Fruit fly (Drosophila melanogaster) whole organism, embryonic: ENCODE results near the gene CG15543.

Experiments
- Ada2b ChIP-seq: fragments of 200-800 bp; sonication (Bioruptor generic); IDR thresholded peaks from 2 replicates; pipeline ENCODE4 v1.3.6; 2022; ENCODE audit warnings: missing biosample characterization, missing genetic modification characterization
- CG10543 ChIP-seq: fragments of 200-800 bp; sonication (Bioruptor generic); optimal IDR thresholded peaks from 3 replicates; lab custom pipeline; 2017; ENCODE audit warnings: missing biosample characterization, mild to moderate bottlenecking, missing genetic modification characterization, moderate library complexity
- CG10959 ChIP-seq: fragments of 200-800 bp; sonication (Bioruptor generic); IDR thresholded peaks from 2 replicates; pipeline ENCODE4 v1.3.6; 2022; ENCODE audit warnings: missing biosample characterization, missing genetic modification characterization
- CG11093 ChIP-seq: fragments of 200-800 bp; sonication (Bioruptor generic); IDR thresholded peaks from 3 replicates; pipeline ENCODE4 v1.3.6; 2022; ENCODE audit warnings: missing biosample characterization, missing genetic modification characterization
- CG15696 ChIP-seq: fragments of 200-800 bp; sonication (Bioruptor generic); optimal IDR thresholded peaks from 2 replicates; lab custom pipeline; 2019; ENCODE audit warnings: missing biosample characterization, mild to moderate bottlenecking, missing genetic modification characterization, moderate library complexity
- CG1647 ChIP-seq: fragments of 200-800 bp; sonication (Bioruptor generic); optimal IDR thresholded peaks from 3 replicates; lab custom pipeline; 2016; ENCODE audit warnings: missing biosample characterization, missing genetic modification characterization
- CG30020 ChIP-seq: fragments of 200-800 bp; optimal IDR thresholded peaks from 2 replicates; lab custom pipeline; 2019; ENCODE audit warnings: missing biosample characterization, mild to moderate bottlenecking, missing genetic modification characterization, moderate library complexity
- CG31441 ChIP-seq: fragments of 200-800 bp; sonication (Bioruptor generic); IDR thresholded peaks from 2 replicates; pipeline ENCODE4 v1.3.6; 2022; ENCODE audit warnings: missing biosample characterization, missing genetic modification characterization
- CG34422 ChIP-seq: fragments of 200-800 bp; sonication (Bioruptor generic); IDR thresholded peaks from 3 replicates; pipeline ENCODE4 v1.3.6; 2022; ENCODE audit warnings: missing biosample characterization, missing genetic modification characterization
- CG3995 ChIP-seq: fragments of 200-800 bp; sonication (Bioruptor generic); optimal IDR thresholded peaks from 3 replicates; lab custom pipeline; 2016; ENCODE audit warnings: missing biosample characterization, missing genetic modification characterization
- CG42726 ChIP-seq: fragments of 200-800 bp; sonication (Bioruptor generic); IDR thresholded peaks from 2 replicates; pipeline ENCODE4 v1.3.6; 2022; ENCODE audit warnings: missing biosample characterization, missing genetic modification characterization; ENCODE audit not compliant: partially characterized antibody
- CG4820 ChIP-seq: fragments of 200-800 bp; sonication (Bioruptor generic); optimal IDR thresholded peaks from 3 replicates; lab custom pipeline; 2016; ENCODE audit warnings: missing biosample characterization, missing genetic modification characterization
- CG4854 ChIP-seq: fragments of 200-800 bp; sonication (Bioruptor generic); optimal IDR thresholded peaks from 2 replicates; lab custom pipeline; 2016; ENCODE audit warnings: missing biosample characterization, missing genetic modification characterization, inconsistent platforms
- CG6765 ChIP-seq: fragments of 200-800 bp; sonication (Bioruptor generic); optimal IDR thresholded peaks from 3 replicates; lab custom pipeline; 2017; ENCODE audit warnings: missing biosample characterization, mild to moderate bottlenecking, missing genetic modification characterization
- CG8765 ChIP-seq: fragments of 200-800 bp; sonication (Bioruptor generic); IDR thresholded peaks from 2 replicates; pipeline ENCODE4 v1.3.6; 2022; ENCODE audit warnings: missing biosample characterization, missing genetic modification characterization
- CG8944 ChIP-seq: fragments of 200-800 bp; sonication (Bioruptor generic); optimal IDR thresholded peaks from 3 replicates; lab custom pipeline; 2016; ENCODE audit warnings: missing biosample characterization, missing genetic modification characterization
- CTCF ChIP-seq: fragments of 200-800 bp; sonication (Bioruptor generic); optimal IDR thresholded peaks from 2 replicates; lab custom pipeline; 2017; ENCODE audit warnings: missing biosample characterization, mild to moderate bottlenecking, missing genetic modification characterization, moderate library complexity
- Gsc ChIP-seq: fragments of 200-800 bp; sonication (Bioruptor generic); IDR thresholded peaks from 2 replicates; pipeline ENCODE4 v1.3.6; 2022; ENCODE audit warnings: missing biosample characterization, missing genetic modification characterization
- Gug ChIP-seq: fragments of 200-800 bp; sonication (Bioruptor generic); IDR thresholded peaks from 4 replicates; pipeline ENCODE4 v1.3.6; 2022; ENCODE audit warnings: missing biosample characterization, missing genetic modification characterization
- HLH3B ChIP-seq: fragments of 200-800 bp; sonication (Bioruptor generic); IDR thresholded peaks from 2 replicates; pipeline ENCODE4 v1.3.6; 2022; ENCODE audit warnings: missing biosample characterization, missing genetic modification characterization
- HmgZ ChIP-seq: fragments of 200-800 bp; sonication (Bioruptor generic); optimal IDR thresholded peaks from 2 replicates; lab custom pipeline; 2018; ENCODE audit warnings: missing biosample characterization, mild to moderate bottlenecking, missing genetic modification characterization
- Hmx ChIP-seq: fragments of 200-800 bp; sonication (Bioruptor generic); optimal IDR thresholded peaks from 2 replicates; lab custom pipeline; 2016; ENCODE audit warnings: missing biosample characterization, missing genetic modification characterization
- Hsf ChIP-seq: fragments of 200-800 bp; sonication (Bioruptor generic); optimal IDR thresholded peaks from 3 replicates; lab custom pipeline; 2016; ENCODE audit warnings: missing biosample characterization, missing genetic modification characterization
- Myb ChIP-seq: fragments of 200-800 bp; sonication (Bioruptor generic); optimal IDR thresholded peaks from 2 replicates; lab custom pipeline; 2016; ENCODE audit warnings: missing biosample characterization, missing genetic modification characterization
- Oaz ChIP-seq: fragments of 200-800 bp; sonication (Bioruptor generic); IDR thresholded peaks from 2 replicates; pipeline ENCODE4 v1.3.6; 2022; ENCODE audit warnings: missing biosample characterization, missing genetic modification characterization
- Poxn ChIP-seq: fragments of 200-800 bp; sonication (Bioruptor generic); IDR thresholded peaks from 2 replicates; pipeline ENCODE4 v1.3.6; 2022; ENCODE audit warnings: missing biosample characterization, missing genetic modification characterization
- Sin3A ChIP-seq: fragments of >200 bp; optimal IDR thresholded peaks from 2 replicates; lab custom pipeline; 2018
- TFAM ChIP-seq: fragments of 200-800 bp; sonication (Bioruptor generic); optimal IDR thresholded peaks from 2 replicates; lab custom pipeline; 2017; ENCODE audit warnings: missing biosample characterization, missing genetic modification characterization, inconsistent platforms
- Tbp ChIP-seq: fragments of >200 bp; optimal IDR thresholded peaks from 2 replicates; lab custom pipeline; 2018; ENCODE audit warnings: missing biosample characterization, missing genetic modification characterization
- Usf ChIP-seq: fragments of 200-800 bp; sonication (Bioruptor generic); optimal IDR thresholded peaks from 2 replicates; lab custom pipeline; 2017; ENCODE audit warnings: missing genotype, missing biosample characterization, missing genetic modification characterization
- bab2 ChIP-seq: fragments of 200-800 bp; sonication (Bioruptor generic); optimal IDR thresholded peaks from 2 replicates; lab custom pipeline; 2016; ENCODE audit warnings: missing biosample characterization, missing genetic modification characterization
- cad ChIP-seq: fragments of >200 bp; optimal IDR thresholded peaks from 2 replicates; lab custom pipeline; 2017; ENCODE audit warnings: missing biosample characterization, missing genetic modification characterization
- chm ChIP-seq: fragments of 200-800 bp; sonication (Bioruptor generic); IDR thresholded peaks from 2 replicates; pipeline ENCODE4 v1.3.6; 2022; ENCODE audit warnings: missing biosample characterization, missing genetic modification characterization
- ci ChIP-seq: fragments of 200-800 bp; sonication (Bioruptor generic); IDR thresholded peaks from 3 replicates; pipeline ENCODE4 v1.3.6; 2022; ENCODE audit warnings: missing biosample characterization, missing genetic modification characterization
- corto ChIP-seq: fragments of 200-800 bp; sonication (Bioruptor generic); optimal IDR thresholded peaks from 2 replicates; lab custom pipeline; 2016; ENCODE audit warnings: missing biosample characterization, mild to moderate bottlenecking, missing genetic modification characterization, moderate library complexity
- cwo ChIP-seq: fragments of 200-800 bp; sonication (Bioruptor generic); optimal IDR thresholded peaks from 3 replicates; lab custom pipeline; 2017; ENCODE audit warnings: missing biosample characterization, missing genetic modification characterization, mild to moderate bottlenecking, moderate library complexity, missing genetic modification reagents
- emc ChIP-seq: fragments of 200-800 bp; sonication (Bioruptor generic); optimal IDR thresholded peaks from 2 replicates; lab custom pipeline; 2016; ENCODE audit warnings: missing biosample characterization, missing genetic modification characterization
- fu2 ChIP-seq: fragments of 200-800 bp; sonication (Bioruptor generic); optimal IDR thresholded peaks from 2 replicates; lab custom pipeline; 2016; ENCODE audit warnings: missing biosample characterization, missing genetic modification characterization
- hb ChIP-seq: fragments of 200-800 bp; sonication (Bioruptor generic); IDR thresholded peaks from 3 replicates; pipeline ENCODE4 v1.3.6; 2022; ENCODE audit warnings: missing biosample characterization, missing genetic modification characterization; ENCODE audit not compliant: partially characterized antibody
- hth ChIP-seq: fragments of >200 bp; optimal IDR thresholded peaks from 2 replicates; lab custom pipeline; 2017; ENCODE audit warnings: inconsistent platforms
- kni ChIP-seq: fragments of 200-800 bp; sonication (Bioruptor generic); optimal IDR thresholded peaks from 3 replicates; lab custom pipeline; 2017; ENCODE audit warnings: mild to moderate bottlenecking, missing biosample characterization, missing genetic modification reagents, missing genetic modification characterization
- lov ChIP-seq, 2 experiments: fragments of 200-800 bp in 1 of 2; fragments of >200 bp in 1 of 2; sonication (Bioruptor generic) in 1 of 2; IDR thresholded peaks in 1 of 2; optimal IDR thresholded peaks in 1 of 2; 2 replicates in 1 of 2; 3 replicates in 1 of 2; pipeline versions ENCODE4 v1.3.6 to Lab custom; 2017 to 2022; ENCODE audit warnings: missing biosample characterization in 1 of 2, missing genetic modification characterization in 1 of 2
- luna ChIP-seq: fragments of 200-800 bp; sonication (Bioruptor generic); optimal IDR thresholded peaks from 2 replicates; lab custom pipeline; 2016; ENCODE audit warnings: missing biosample characterization, missing genetic modification characterization
- onecut ChIP-seq: fragments of 200-800 bp; sonication (Bioruptor generic); IDR thresholded peaks from 2 replicates; pipeline ENCODE4 v1.3.6; 2022; ENCODE audit warnings: missing biosample characterization, missing genetic modification characterization
- p53 ChIP-seq: fragments of 200-800 bp; sonication (Bioruptor generic); optimal IDR thresholded peaks from 2 replicates; lab custom pipeline; 2016; ENCODE audit warnings: missing biosample characterization, missing genetic modification characterization
- ro ChIP-seq: fragments of 200-800 bp; sonication (Bioruptor generic); IDR thresholded peaks from 2 replicates; pipeline ENCODE4 v1.3.6; 2022; ENCODE audit warnings: missing biosample characterization, missing genetic modification characterization
- scrt ChIP-seq: fragments of 200-800 bp; sonication (Bioruptor generic); optimal IDR thresholded peaks from 2 replicates; lab custom pipeline; 2018; ENCODE audit warnings: missing biosample characterization, mild to moderate bottlenecking, missing genetic modification characterization, moderate library complexity
- seq ChIP-seq: fragments of 200-800 bp; sonication (Bioruptor generic); IDR thresholded peaks from 2 replicates; pipeline ENCODE4 v1.3.6; 2022; ENCODE audit warnings: missing biosample characterization, missing genetic modification characterization
- sr ChIP-seq: fragments of 200-800 bp; sonication (Bioruptor generic); IDR thresholded peaks from 3 replicates; pipeline ENCODE4 v1.3.6; 2022; ENCODE audit warnings: missing biosample characterization, missing genetic modification characterization
- tap ChIP-seq: fragments of 200-800 bp; optimal IDR thresholded peaks from 3 replicates; lab custom pipeline; 2019; ENCODE audit warnings: missing biosample characterization, mild to moderate bottlenecking, missing genetic modification characterization, moderate library complexity
- unc-4 ChIP-seq: fragments of 200-800 bp; sonication (Bioruptor generic); IDR thresholded peaks from 2 replicates; pipeline ENCODE4 v1.3.6; 2022; ENCODE audit warnings: missing biosample characterization, missing genetic modification characterization; ENCODE audit not compliant: partially characterized antibody
- yki ChIP-seq: fragments of >200 bp; optimal IDR thresholded peaks from 3 replicates; lab custom pipeline; 2018
- zfh2 ChIP-seq: fragments of 200-800 bp; sonication (Bioruptor generic); optimal IDR thresholded peaks from 2 replicates; lab custom pipeline; 2016; ENCODE audit warnings: missing biosample characterization, missing genetic modification characterization

Gene CG15543

DNA sequence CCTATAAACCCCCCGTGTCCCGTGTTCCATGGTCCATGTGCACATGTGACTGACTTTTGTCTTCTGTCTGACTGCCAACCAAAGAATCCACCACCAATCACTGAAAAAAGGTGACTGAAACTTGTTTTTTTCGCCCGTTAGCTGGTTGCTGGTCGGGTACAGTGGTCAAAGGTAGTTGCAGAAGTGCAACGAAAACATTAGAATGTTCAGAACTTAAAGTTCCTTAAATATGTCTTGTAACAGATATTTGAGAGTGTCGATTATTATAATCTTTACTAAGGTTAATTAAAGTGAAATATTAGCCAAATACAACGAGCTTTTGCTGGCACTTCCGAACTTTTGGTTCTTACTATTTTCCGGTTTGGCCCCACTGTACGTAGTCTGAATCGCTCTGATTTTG lies 18.5 kb downstream of the CG15543 start (continued):
- no peak for TF ChIP-seq CG1647 (GFP tag; lab: Kevin White, UChicago)
- no peak for TF ChIP-seq cad (GFP tag; lab: Kevin White, UChicago)
- TF ChIP-seq CG4854 (GFP tag; lab: Kevin White, UChicago): no peak
- peak; percentile 21 for TF ChIP-seq bab2
- TF ChIP-seq Hmx (GFP tag; lab: Kevin White, UChicago): no peak
- no peak for TF ChIP-seq CG42726
- TF ChIP-seq chm (GFP tag; lab: Robert Waterston, UW): no peak
- TF ChIP-seq hth (lab: Kevin White, UChicago): no peak
- TF ChIP-seq HmgZ (tag; lab: Kevin White, UChicago): peak; percentile 9
- TF ChIP-seq ci (GFP tag; lab: Robert Waterston, UW): peak; percentile 54; the same call in 1 of the 3 replicates
- TF ChIP-seq Poxn (GFP tag; lab: Robert Waterston, UW): no peak
- no peak for TF ChIP-seq CG11093 (GFP tag; lab: Robert Waterston, UW)
- TF ChIP-seq corto (GFP tag; lab: Kevin White, UChicago): peak; percentile 23
- no peak for TF ChIP-seq Sin3A (lab: Kevin White, UChicago)
- no peak for TF ChIP-seq CG6765 (GFP tag; lab: Kevin White, UChicago)
- TF ChIP-seq CG31441 (GFP tag; lab: Robert Waterston, UW): peak; percentile 66
- no peak for TF ChIP-seq fu2 (GFP tag; lab: Kevin White, UChicago)
- 0 out of 3 replicates have a peak, but pooled peaks have one; percentile 25 for TF ChIP-seq CG34422 (GFP tag; lab: Robert Waterston, UW)
- TF ChIP-seq sr (GFP tag; lab: Robert Waterston, UW): no peak
- TF ChIP-seq tap (tag; lab: Kevin White, UChicago): peak; percentile 53
- TF ChIP-seq onecut (GFP tag; lab: Robert Waterston, UW): peak; percentile 42
- TF ChIP-seq ro (GFP tag; lab: Robert Waterston, UW): no peak
- TF ChIP-seq Oaz (GFP tag; lab: Robert Waterston, UW): no peak
- no peak for TF ChIP-seq CG3995 (GFP tag; lab: Kevin White, UChicago)
- peak; percentile 40 for TF ChIP-seq CG4820 (GFP tag; lab: Kevin White, UChicago)
- no peak for TF ChIP-seq scrt (GFP tag; lab: Kevin White, UChicago)
- TF ChIP-seq p53 (GFP tag; lab: Kevin White, UChicago): no peak
- no peak for TF ChIP-seq Tbp (GFP tag; lab: Kevin White, UChicago)
- peak; percentile 62 for TF ChIP-seq HLH3B
- no peak for TF ChIP-seq luna
- no peak for TF ChIP-seq zfh2 (GFP tag; lab: Kevin White, UChicago)
- TF ChIP-seq CG8765 (GFP tag; lab: Robert Waterston, UW): peak; percentile 54; the same call in 1 of the 2 replicates
- TF ChIP-seq CTCF (GFP tag; lab: Kevin White, UChicago): peak; percentile 9
- TF ChIP-seq emc (GFP tag; lab: Kevin White, UChicago): no peak
- peak; percentile 34 for TF ChIP-seq Hsf
- TF ChIP-seq seq (GFP tag; lab: Robert Waterston, UW): 0 out of 2 replicates have a peak, but pooled peaks have one; percentile 23
- TF ChIP-seq CG10959 (GFP tag; lab: Robert Waterston, UW): 0 out of 2 replicates have a peak, but pooled peaks have one; percentile 30
- TF ChIP-seq Gug (GFP tag; lab: Robert Waterston, UW): peak; percentile 13; the same call in 1 of the 4 replicates
- no peak for TF ChIP-seq CG8944 (GFP tag; lab: Kevin White, UChicago)
- peak; percentile 9 for TF ChIP-seq Myb (GFP tag; lab: Kevin White, UChicago)
- TF ChIP-seq CG10543: no peak
- TF ChIP-seq CG15696 (tag; lab: Kevin White, UChicago): peak; percentile 60
- TF ChIP-seq TFAM (GFP tag; lab: Kevin White, UChicago): no peak
- peak; percentile 4 for TF ChIP-seq cwo (GFP tag; lab: Kevin White, UChicago)
- TF ChIP-seq CG30020 (tag; lab: Kevin White, UChicago): no peak
- peak; percentile 13 for TF ChIP-seq Usf
- TF ChIP-seq yki (lab: Kevin White, UChicago): no peak
- peak; percentile 76 for TF ChIP-seq kni
- no peak for TF ChIP-seq hb (GFP tag; lab: Robert Waterston, UW)
- no peak; the same call in 1 of the 2 replicates for TF ChIP-seq Gsc (GFP tag; lab: Robert Waterston, UW)
- no peak for TF ChIP-seq lov (optimal IDR thresholded peaks at IDR 0.05; lab: Kevin White, UChicago)
- TF ChIP-seq lov (GFP tag; IDR thresholded peaks at IDR 0.05; lab: Robert Waterston, UW): no peak; the same call in 2 of the 3 replicates
- TF ChIP-seq Ada2b: 0 out of 2 replicates have a peak, but pooled peaks have one; percentile 36
- no peak for TF ChIP-seq unc-4 (GFP tag; lab: Robert Waterston, UW)
